Worm (Caenorhabditis elegans) whole organism, late embryonic: Measurements from ENCODE around the gene C04E12.4.

Experiments
- ceh-19 ChIP-seq: fragments of 200-800 bp; sonication (Bioruptor generic); optimal IDR thresholded peaks from 2 replicates; lab custom pipeline; 2018; ENCODE audit warnings: mild to moderate bottlenecking, missing genetic modification characterization, missing compliant biosample characterization
- ceh-24 ChIP-seq: sonication (generic microtip); optimal IDR thresholded peaks from 2 replicates; lab custom pipeline; 2016; ENCODE audit warnings: mild to moderate bottlenecking, missing genetic modification characterization, missing compliant biosample characterization
- ceh-9 ChIP-seq: sonication (generic microtip); optimal IDR thresholded peaks from 2 replicates; lab custom pipeline; 2016; ENCODE audit warnings: mild to moderate bottlenecking, missing genetic modification characterization, inconsistent platforms, missing compliant biosample characterization
- nfya-1 ChIP-seq: sonication (generic microtip); optimal IDR thresholded peaks from 2 replicates; lab custom pipeline; 2017; ENCODE audit warnings: missing genetic modification characterization, mild to moderate bottlenecking, missing compliant biosample characterization, antibody characterized with exemption, moderate library complexity
- pag-3 ChIP-seq: sonication (generic microtip); optimal IDR thresholded peaks from 2 replicates; lab custom pipeline; 2016; ENCODE audit warnings: missing compliant biosample characterization, missing genetic modification characterization, borderline replicate concordance

DNA sequence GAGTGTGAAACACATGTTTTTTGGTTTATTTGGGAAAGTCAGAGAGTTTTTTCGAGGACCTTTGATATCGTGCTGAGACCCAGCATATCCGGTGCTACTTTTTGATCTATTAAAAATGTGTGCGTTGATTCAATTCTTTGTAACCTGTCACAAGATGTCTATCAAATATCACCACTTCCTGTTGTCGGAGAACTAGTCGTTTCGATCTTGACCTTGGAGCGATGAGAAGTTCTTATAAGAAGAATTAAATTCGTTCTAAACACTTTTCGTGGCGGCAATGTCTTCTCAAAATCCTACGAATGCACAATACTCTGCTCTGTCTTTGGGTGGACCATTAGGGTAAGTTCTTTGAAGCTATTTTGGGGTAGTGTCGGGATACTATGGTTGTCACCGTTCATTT is 46.5 kb upstream of the C04E12.4 start, which contains the start of gene F35F10.1:
- TF ChIP-seq ceh-9 (tag; lab: Kevin White, UChicago) (no peak), nfya-1 (tag; lab: Kevin White, UChicago) (no peak), ceh-24 (tag; lab: Kevin White, UChicago) (no peak), ceh-19 (GFP tag; lab: Kevin White, UChicago) (no peak), pag-3 (tag; lab: Kevin White, UChicago) (no peak)
